Worm (Caenorhabditis elegans) whole organism, L4 larva: ENCODE data around the gene srsx-15.

Experiments used
- D1046.2 ChIP-seq: fragments of 200-800 bp; sonication (Bioruptor generic); IDR thresholded peaks from 2 replicates; pipeline ENCODE4 v1.3.6; 2022; ENCODE audit warnings: missing genetic modification characterization, missing compliant biosample characterization
- F10B5.3 ChIP-seq: sonication (generic microtip); optimal IDR thresholded peaks from 2 replicates; lab custom pipeline; 2016; ENCODE audit warnings: mild to moderate bottlenecking, missing genetic modification characterization, missing compliant biosample characterization
- F26F4.8 ChIP-seq: fragments of 200-800 bp; sonication (Bioruptor generic); conservative IDR thresholded peaks from 2 replicates; pipeline ENCODE4 v1.3.6; 2022; ENCODE audit warnings: missing genetic modification characterization, missing compliant biosample characterization
- F37D6.2 ChIP-seq: sonication (generic microtip); optimal IDR thresholded peaks from 2 replicates; lab custom pipeline; 2016; ENCODE audit warnings: mild to moderate bottlenecking, missing genetic modification characterization, missing compliant biosample characterization
- Y48G9A.11 ChIP-seq: fragments of 200-800 bp; sonication (Bioruptor generic); IDR thresholded peaks from 2 replicates; pipeline ENCODE4 v1.3.6; 2022; ENCODE audit warnings: missing genetic modification reagents, missing genetic modification characterization, missing compliant biosample characterization
- ZK337.2 ChIP-seq: fragments of 200-800 bp; sonication (Bioruptor generic); IDR thresholded peaks from 2 replicates; pipeline ENCODE4 v1.3.6; 2022; ENCODE audit warnings: missing genetic modification reagents, missing genetic modification characterization, missing compliant biosample characterization
- ZK546.5 ChIP-seq, 2 experiments: sonication (generic microtip); optimal IDR thresholded peaks; 2 replicates each; lab custom pipeline; 2017; ENCODE audit warnings: missing biosample characterization in 2 of 2, missing genetic modification characterization in 2 of 2
- aha-1 ChIP-seq: fragments of 150-350 bp; peaks from one replicate; lab custom pipeline; 2014; ENCODE audit warnings: missing biosample characterization, missing genetic modification characterization
- aly-2 ChIP-seq: sonication (generic microtip); optimal IDR thresholded peaks from 2 replicates; lab custom pipeline; 2018; ENCODE audit warnings: missing biosample characterization, missing genetic modification characterization
- ceh-28 ChIP-seq: fragments of 150-350 bp; optimal IDR thresholded peaks from 2 replicates; lab custom pipeline; 2014; ENCODE audit warnings: missing biosample characterization, missing genetic modification reagents, missing genetic modification characterization
- ceh-32 ChIP-seq: sonication (generic microtip); optimal IDR thresholded peaks from 2 replicates; lab custom pipeline; 2016; ENCODE audit warnings: mild to moderate bottlenecking, missing genetic modification characterization, missing compliant biosample characterization; ENCODE audit not compliant: poor library complexity
- ceh-44 ChIP-seq: fragments of 200-800 bp; sonication (Bioruptor generic); IDR thresholded peaks from 2 replicates; pipeline ENCODE4 v1.3.6; 2022; ENCODE audit warnings: missing genetic modification reagents, missing genetic modification characterization, missing compliant biosample characterization
- ces-1 ChIP-seq: fragments of 150-350 bp; sonication (generic microtip); optimal IDR thresholded peaks from 4 replicates; lab custom pipeline; 2014; ENCODE audit warnings: missing biosample characterization, missing genetic modification reagents, missing genetic modification characterization
- daf-16 ChIP-seq, 3 experiments: sonication (generic microtip); optimal IDR thresholded peaks; 2 replicates each; lab custom pipeline; 2016 to 2017; ENCODE audit warnings: missing genetic modification characterization in 3 of 3, missing genetic modification reagents in 3 of 3, mild to moderate bottlenecking in 2 of 3, missing compliant biosample characterization in 2 of 3, missing biosample characterization in 1 of 3, moderate library complexity in 1 of 3
- daf-8 ChIP-seq: fragments of 200-800 bp; sonication (Bioruptor generic); IDR thresholded peaks from 2 replicates; pipeline ENCODE4 v1.3.6; 2022; ENCODE audit warnings: missing genetic modification characterization, missing compliant biosample characterization
- dmd-6 ChIP-seq: fragments of 200-800 bp; sonication (Bioruptor generic); IDR thresholded peaks from 2 replicates; pipeline ENCODE4 v1.3.6; 2022; ENCODE audit warnings: missing genetic modification reagents, missing genetic modification characterization, missing compliant biosample characterization
- dmd-8 ChIP-seq: fragments of 200-800 bp; sonication (Bioruptor generic); IDR thresholded peaks from 2 replicates; pipeline ENCODE4 v1.3.6; 2022; ENCODE audit warnings: missing genetic modification characterization, missing compliant biosample characterization
- dmd-9 ChIP-seq: fragments of 200-800 bp; sonication (Bioruptor generic); IDR thresholded peaks from 2 replicates; pipeline ENCODE4 v1.3.6; 2022; ENCODE audit warnings: missing genetic modification reagents, missing genetic modification characterization, missing compliant biosample characterization
- dpl-1 ChIP-seq: fragments of 150-350 bp; optimal IDR thresholded peaks from 2 replicates; lab custom pipeline; 2014; ENCODE audit warnings: missing biosample characterization, missing genetic modification reagents, missing genetic modification characterization
- dve-1 ChIP-seq: sonication (generic microtip); optimal IDR thresholded peaks from 2 replicates; lab custom pipeline; 2017; ENCODE audit warnings: antibody characterized with exemption, mild to moderate bottlenecking, missing genetic modification characterization, missing compliant biosample characterization; ENCODE audit not compliant: insufficient read depth
- fos-1 ChIP-seq: fragments of 150-350 bp; optimal IDR thresholded peaks from 2 replicates; lab custom pipeline; 2014; ENCODE audit warnings: missing biosample characterization, missing genetic modification characterization
- gei-8 ChIP-seq: fragments of 200-800 bp; sonication (Bioruptor generic); optimal IDR thresholded peaks from 2 replicates; lab custom pipeline; 2018; ENCODE audit warnings: mild to moderate bottlenecking, missing genetic modification characterization, missing compliant biosample characterization
- lin-1 ChIP-seq: fragments of 200-800 bp; sonication (Bioruptor generic); IDR thresholded peaks from 2 replicates; pipeline ENCODE4 v1.3.6; 2022; ENCODE audit warnings: missing genetic modification reagents, missing genetic modification characterization, missing compliant biosample characterization
- lin-13 ChIP-seq: fragments of 150-350 bp; optimal IDR thresholded peaks from 2 replicates; lab custom pipeline; 2014; ENCODE audit warnings: missing biosample characterization, missing genetic modification reagents, missing genetic modification characterization
- lin-15B ChIP-seq: fragments of 150-350 bp; sonication (generic microtip); optimal IDR thresholded peaks from 3 replicates; lab custom pipeline; 2014; ENCODE audit warnings: missing biosample characterization, missing genetic modification characterization
- lin-39 ChIP-seq: fragments of 150-350 bp; optimal IDR thresholded peaks from 2 replicates; lab custom pipeline; 2014; ENCODE audit warnings: missing biosample characterization, missing genetic modification reagents, missing genetic modification characterization
- lsy-2 ChIP-seq, 2 experiments: fragments of 150-350 bp in 1 of 2; sonication (generic microtip) in 1 of 2; optimal IDR thresholded peaks; 2 replicates each; lab custom pipeline; 2014 to 2017; ENCODE audit warnings: missing biosample characterization in 2 of 2, missing genetic modification characterization in 2 of 2
- madf-5 ChIP-seq, 2 experiments: fragments of 200-800 bp; sonication (Bioruptor generic); IDR thresholded peaks; 2 replicates each; pipeline ENCODE4 v1.3.6; 2022; ENCODE audit warnings: missing compliant biosample characterization in 2 of 2, missing genetic modification characterization in 2 of 2
- mep-1 ChIP-seq: fragments of 150-350 bp; sonication (generic microtip); optimal IDR thresholded peaks from 3 replicates; lab custom pipeline; 2014; ENCODE audit warnings: missing biosample characterization, missing genetic modification characterization
- mes-2 ChIP-seq: sonication (generic microtip); optimal IDR thresholded peaks from 2 replicates; lab custom pipeline; 2016; ENCODE audit warnings: missing genotype, mild to moderate bottlenecking, missing genetic modification characterization, missing compliant biosample characterization; ENCODE audit not compliant: poor library complexity, severe bottlenecking
- nhr-11 ChIP-seq: fragments of 150-350 bp; optimal IDR thresholded peaks from 2 replicates; lab custom pipeline; 2014; ENCODE audit warnings: missing biosample characterization, missing genetic modification characterization
- nhr-28 ChIP-seq: fragments of 150-350 bp; optimal IDR thresholded peaks from 2 replicates; lab custom pipeline; 2014; ENCODE audit warnings: missing biosample characterization, missing genetic modification characterization
- nhr-41 ChIP-seq: fragments of 200-800 bp; sonication (Bioruptor generic); IDR thresholded peaks from 2 replicates; pipeline ENCODE4 v1.3.6; 2022; ENCODE audit warnings: missing genetic modification reagents, missing genetic modification characterization, missing compliant biosample characterization
- nhr-42 ChIP-seq: fragments of 200-800 bp; sonication (Bioruptor generic); IDR thresholded peaks from 2 replicates; pipeline ENCODE4 v1.3.6; 2022; ENCODE audit warnings: missing genetic modification characterization, missing compliant biosample characterization
- nhr-48 ChIP-seq: sonication (generic microtip); optimal IDR thresholded peaks from 2 replicates; lab custom pipeline; 2016; ENCODE audit warnings: mild to moderate bottlenecking, missing genetic modification characterization, missing compliant biosample characterization
- nhr-6 ChIP-seq: fragments of 150-350 bp; optimal IDR thresholded peaks from 2 replicates; lab custom pipeline; 2014; ENCODE audit warnings: missing biosample characterization, missing genetic modification characterization
- nhr-76 ChIP-seq: fragments of 150-350 bp; optimal IDR thresholded peaks from 2 replicates; lab custom pipeline; 2014; ENCODE audit warnings: missing biosample characterization, missing genetic modification characterization
- pqm-1 ChIP-seq: sonication (generic microtip); optimal IDR thresholded peaks from 2 replicates; lab custom pipeline; 2017; ENCODE audit warnings: missing biosample characterization, missing genetic modification characterization
- saeg-2 ChIP-seq: fragments of 200-800 bp; sonication (Bioruptor generic); IDR thresholded peaks from 2 replicates; pipeline ENCODE4 v1.3.6; 2022; ENCODE audit warnings: missing genetic modification reagents, missing genetic modification characterization, missing compliant biosample characterization
- sdz-12 ChIP-seq: fragments of 200-800 bp; sonication (Bioruptor generic); optimal IDR thresholded peaks from 2 replicates; lab custom pipeline; 2018; ENCODE audit warnings: mild to moderate bottlenecking, missing genetic modification characterization, missing compliant biosample characterization
- set-16 ChIP-seq: fragments of 200-800 bp; sonication (Bioruptor generic); IDR thresholded peaks from 2 replicates; pipeline ENCODE4 v1.3.6; 2022; ENCODE audit warnings: missing genetic modification reagents, missing genetic modification characterization, missing compliant biosample characterization
- snpc-4 ChIP-seq: fragments of 150-350 bp; optimal IDR thresholded peaks from 2 replicates; lab custom pipeline; 2014; ENCODE audit warnings: missing biosample characterization, missing genetic modification characterization
- tag-97 ChIP-seq: fragments of 200-800 bp; sonication (Bioruptor generic); IDR thresholded peaks from 2 replicates; pipeline ENCODE4 v1.3.6; 2022; ENCODE audit warnings: missing genetic modification characterization, missing compliant biosample characterization
- tra-1 ChIP-seq: fragments of 200-800 bp; sonication (Bioruptor generic); IDR thresholded peaks from 2 replicates; pipeline ENCODE4 v1.3.6; 2022; ENCODE audit warnings: missing genetic modification reagents, missing genetic modification characterization, missing compliant biosample characterization
- unc-130 ChIP-seq: sonication (generic microtip); optimal IDR thresholded peaks from 2 replicates; lab custom pipeline; 2016; ENCODE audit warnings: missing genetic modification reagents, missing genetic modification characterization, missing compliant biosample characterization
- unc-39 ChIP-seq: sonication (generic microtip); optimal IDR thresholded peaks from 2 replicates; lab custom pipeline; 2017; ENCODE audit warnings: missing biosample characterization, missing genetic modification characterization
- zfp-3 ChIP-seq: fragments of 200-800 bp; sonication (Bioruptor generic); conservative IDR thresholded peaks from 2 replicates; pipeline ENCODE4 v1.3.6; 2022; ENCODE audit warnings: missing genetic modification reagents, missing genetic modification characterization, missing compliant biosample characterization
- ztf-11 ChIP-seq: fragments of 150-350 bp; optimal IDR thresholded peaks from 2 replicates; lab custom pipeline; 2014; ENCODE audit warnings: missing biosample characterization, missing genetic modification characterization
- ztf-7 ChIP-seq: fragments of 150-350 bp; optimal IDR thresholded peaks from 2 replicates; lab custom pipeline; 2014; ENCODE audit warnings: missing biosample characterization, missing genetic modification characterization

Gene srsx-15

ce11 chrIV:5619643-5620042 lies 4.0 kb downstream of the srsx-15 start, which contains the start of gene srsx-16:
srsx-16 (minus strand) TSS chrIV:5619743.
- no peak for TF ChIP-seq F10B5.3 (tag; lab: Kevin White, UChicago)
- TF ChIP-seq lin-1 (GFP tag; lab: Robert Waterston, UW) = no peak
- no peak for TF ChIP-seq Y48G9A.11 (GFP tag; lab: Robert Waterston, UW)
- no peak for TF ChIP-seq daf-8 (GFP tag; lab: Robert Waterston, UW)
- no peak for TF ChIP-seq ceh-44 (GFP tag; lab: Robert Waterston, UW)
- TF ChIP-seq saeg-2 (GFP tag; lab: Robert Waterston, UW) = no peak
- no peak for TF ChIP-seq dmd-8 (GFP tag; lab: Robert Waterston, UW)
- no peak for TF ChIP-seq ztf-11
- TF ChIP-seq dmd-6 (GFP tag; lab: Robert Waterston, UW) = no peak
- TF ChIP-seq ceh-32 (tag; lab: Kevin White, UChicago) = no peak
- no peak for TF ChIP-seq dmd-9 (GFP tag; lab: Robert Waterston, UW)
- no peak for TF ChIP-seq nhr-6 (tag; lab: Kevin White, UChicago)

ce11 chrIV:5614558-5615026 lies 9.0 kb downstream of the srsx-15 start, which contains the start of gene C39H7.4:
C39H7.4 (minus strand) TSS chrIV:5614608.
- TF ChIP-seq ztf-7 (no peak), daf-16 (GFP tag; optimal IDR thresholded peaks at IDR 0.05; lab: Kevin White, UChicago) (no peak), daf-16 (tag; optimal IDR thresholded peaks at IDR 0.05; lab: Kevin White, UChicago) (peak; percentile 91), pqm-1 (peak; percentile 93), madf-5 (GFP tag; IDR thresholded peaks at IDR 0.05; lab: Robert Waterston, UW) (no peak), aha-1 (no peak), F26F4.8 (no peak), nhr-28 (tag; lab: Kevin White, UChicago) (peak; percentile 87), aly-2 (tag; lab: Kevin White, UChicago) (no peak), F10B5.3 (tag; lab: Kevin White, UChicago) (no peak), lin-39 (no peak), ceh-32 (tag; lab: Kevin White, UChicago) (no peak), nhr-76 (no peak)

- no peak for TF ChIP-seq ztf-7
- peak; percentile 64 for TF ChIP-seq aha-1
- TF ChIP-seq lin-13 (GFP tag; lab: Kevin White, UChicago) = peak; percentile 9
- no peak for TF ChIP-seq D1046.2
- peak; percentile 53 for TF ChIP-seq dpl-1 (GFP tag; lab: Kevin White, UChicago)
- TF ChIP-seq ces-1 = no peak
- TF ChIP-seq unc-39 (tag; lab: Kevin White, UChicago) = no peak
- TF ChIP-seq tag-97 (GFP tag; lab: Robert Waterston, UW) = 0 out of 2 replicates have a peak, but pooled peaks have one; percentile 6
- TF ChIP-seq ZK546.5 (tag; optimal IDR thresholded peaks at IDR 0.05; lab: Kevin White, UChicago) = no peak
- peak; percentile 94 for TF ChIP-seq mep-1 (tag; lab: Kevin White, UChicago)
- TF ChIP-seq lsy-2 (tag; optimal IDR thresholded peaks at IDR 0.05; lab: Kevin White, UChicago) = peak; percentile 83 to 89
- no peak for TF ChIP-seq sdz-12
- TF ChIP-seq ZK337.2 (GFP tag; lab: Robert Waterston, UW) = no peak
- TF ChIP-seq gei-8 (GFP tag; lab: Kevin White, UChicago) = peak; percentile 68
- TF ChIP-seq F37D6.2 (tag; lab: Kevin White, UChicago) = peak; percentile 76
- TF ChIP-seq mes-2 = peak; percentile 65
- TF ChIP-seq dve-1 (tag; lab: Kevin White, UChicago) = peak; percentile 93
- no peak for TF ChIP-seq unc-130 (GFP tag; lab: Kevin White, UChicago)
- TF ChIP-seq zfp-3 (GFP tag; lab: Robert Waterston, UW) = no peak
- no peak for TF ChIP-seq nhr-48 (tag; lab: Kevin White, UChicago)
- TF ChIP-seq lin-15B (tag; lab: Kevin White, UChicago) = no peak
- TF ChIP-seq set-16 (GFP tag; lab: Robert Waterston, UW) = peak; percentile 43; the same call in 1 of the 2 replicates
- no peak for TF ChIP-seq nhr-41
- TF ChIP-seq tra-1 = peak; percentile 86
- no peak for TF ChIP-seq ceh-28 (tag; lab: Kevin White, UChicago)
- TF ChIP-seq nhr-42 (GFP tag; lab: Robert Waterston, UW) = no peak
- TF ChIP-seq F10B5.3 (tag; lab: Kevin White, UChicago) = peak; percentile 20
- no peak for TF ChIP-seq snpc-4
- peak; percentile 96 for TF ChIP-seq nhr-11 (tag; lab: Kevin White, UChicago)
- TF ChIP-seq fos-1 (tag; lab: Kevin White, UChicago) = no peak
Measured at ce11 chrIV:5607343-5607742, 16.3 kb downstream of the srsx-15 start.
